Worm (Caenorhabditis elegans) whole organism, early embryonic: Measurements from ENCODE around the gene ZK1320.2.

Experiments
- B0310.2 ChIP-seq: sonication (generic microtip); optimal IDR thresholded peaks from 2 replicates; lab custom pipeline; 2016; ENCODE audit warnings: mild to moderate bottlenecking, missing genetic modification characterization, missing compliant biosample characterization
- F13C5.2 ChIP-seq: sonication (generic microtip); optimal IDR thresholded peaks from 2 replicates; lab custom pipeline; 2017; ENCODE audit warnings: mild to moderate bottlenecking, missing genetic modification characterization, inconsistent platforms, missing compliant biosample characterization
- aly-1 ChIP-seq: sonication (generic microtip); optimal IDR thresholded peaks from 2 replicates; lab custom pipeline; 2016; ENCODE audit warnings: missing genetic modification characterization, missing compliant biosample characterization
- ama-1 ChIP-seq: fragments of 150-350 bp; optimal IDR thresholded peaks from 2 replicates; lab custom pipeline; 2014
- ceh-13 ChIP-seq: fragments of 200-800 bp; sonication (Bioruptor generic); optimal IDR thresholded peaks from 2 replicates; lab custom pipeline; 2018; ENCODE audit warnings: mild to moderate bottlenecking, missing genetic modification characterization, missing compliant biosample characterization
- ceh-36 ChIP-seq: sonication (generic microtip); optimal IDR thresholded peaks from 2 replicates; lab custom pipeline; 2016; ENCODE audit warnings: missing genetic modification characterization, inconsistent platforms, missing compliant biosample characterization
- ets-7 ChIP-seq: sonication (generic microtip); optimal IDR thresholded peaks from 2 replicates; lab custom pipeline; 2016; ENCODE audit warnings: missing genotype, missing genetic modification characterization, missing compliant biosample characterization
- flt-1 ChIP-seq: fragments of 200-800 bp; sonication (Bioruptor generic); IDR thresholded peaks from 2 replicates; pipeline ENCODE4 v1.3.6; 2022; ENCODE audit warnings: missing genetic modification characterization, missing compliant biosample characterization
- hmbx-1 ChIP-seq: sonication (generic microtip); optimal IDR thresholded peaks from 2 replicates; lab custom pipeline; 2016; ENCODE audit warnings: mild to moderate bottlenecking, missing genetic modification characterization, missing compliant biosample characterization
- hmg-4 ChIP-seq: fragments of 200-800 bp; sonication (Bioruptor generic); optimal IDR thresholded peaks from 2 replicates; lab custom pipeline; 2018; ENCODE audit warnings: mild to moderate bottlenecking, missing genetic modification characterization, missing compliant biosample characterization
- hnd-1 ChIP-seq: sonication (generic microtip); optimal IDR thresholded peaks from 2 replicates; lab custom pipeline; 2016; ENCODE audit warnings: missing genetic modification characterization, missing compliant biosample characterization
- pes-1 ChIP-seq: fragments of 200-800 bp; sonication (Bioruptor generic); IDR thresholded peaks from 2 replicates; pipeline ENCODE4 v1.3.6; 2022; ENCODE audit warnings: missing genetic modification reagents, missing genetic modification characterization, missing compliant biosample characterization
- scrt-1 ChIP-seq: fragments of 200-800 bp; sonication (Bioruptor generic); IDR thresholded peaks from 2 replicates; pipeline ENCODE4 v1.3.6; 2022; ENCODE audit warnings: missing genetic modification characterization, missing compliant biosample characterization
- sea-1 ChIP-seq: fragments of 200-800 bp; sonication (Bioruptor generic); conservative IDR thresholded peaks from 2 replicates; pipeline ENCODE4 v1.3.6; 2022; ENCODE audit warnings: missing genetic modification characterization, missing compliant biosample characterization
- tbx-11 ChIP-seq: fragments of 200-800 bp; sonication (Bioruptor generic); IDR thresholded peaks from 2 replicates; pipeline ENCODE4 v1.3.6; 2022; ENCODE audit warnings: missing genetic modification characterization, missing compliant biosample characterization
- tbx-37 ChIP-seq: fragments of 200-800 bp; sonication (Bioruptor generic); conservative IDR thresholded peaks from 2 replicates; pipeline ENCODE4 v1.3.6; 2022; ENCODE audit warnings: missing genetic modification reagents, missing genetic modification characterization, missing compliant biosample characterization
- tra-4 ChIP-seq: sonication (generic microtip); optimal IDR thresholded peaks from 2 replicates; lab custom pipeline; 2017; ENCODE audit warnings: missing genetic modification characterization, missing compliant biosample characterization

Gene ZK1320.2

ce11 chrII:9646122-9646555 is 12.7 kb downstream of the ZK1320.2 start:
- TF ChIP-seq flt-1 (GFP tag; lab: Robert Waterston, UW) (no peak), sea-1 (GFP tag; lab: Robert Waterston, UW) (0 out of 2 replicates have a peak, but pooled peaks have one; percentile 33), B0310.2 (tag; lab: Kevin White, UChicago) (no peak), tbx-37 (no peak), tbx-11 (no peak), hmg-4 (GFP tag; lab: Kevin White, UChicago) (peak; percentile 77), F13C5.2 (tag; lab: Kevin White, UChicago) (peak; percentile 42), hmbx-1 (tag; lab: Kevin White, UChicago) (no peak), aly-1 (tag; lab: Kevin White, UChicago) (no peak), ceh-13 (GFP tag; lab: Kevin White, UChicago) (peak; percentile 4), tra-4 (tag; lab: Kevin White, UChicago) (no peak), scrt-1 (GFP tag; lab: Robert Waterston, UW) (no peak), ets-7 (tag; lab: Kevin White, UChicago) (peak; percentile 7)

- TF ChIP-seq flt-1 (GFP tag; lab: Robert Waterston, UW), result no peak
- TF ChIP-seq scrt-1 (GFP tag; lab: Robert Waterston, UW), result no peak
- no peak for TF ChIP-seq F13C5.2 (tag; lab: Kevin White, UChicago)
- no peak for TF ChIP-seq aly-1 (tag; lab: Kevin White, UChicago)
- no peak for TF ChIP-seq ama-1 (lab: Kevin White, UChicago)
- TF ChIP-seq B0310.2 (tag; lab: Kevin White, UChicago), result no peak
- no peak for TF ChIP-seq hmbx-1 (tag; lab: Kevin White, UChicago)
- TF ChIP-seq sea-1 (GFP tag; lab: Robert Waterston, UW), result no peak
- TF ChIP-seq ceh-13 (GFP tag; lab: Kevin White, UChicago), result no peak
- TF ChIP-seq tbx-11, result no peak
- TF ChIP-seq pes-1 (GFP tag; lab: Robert Waterston, UW), result no peak
- no peak for TF ChIP-seq hnd-1
- TF ChIP-seq ets-7 (tag; lab: Kevin White, UChicago), result no peak
- no peak for TF ChIP-seq tra-4 (tag; lab: Kevin White, UChicago)
- no peak for TF ChIP-seq hmg-4 (GFP tag; lab: Kevin White, UChicago)
- no peak for TF ChIP-seq ceh-36 (tag; lab: Kevin White, UChicago)
- TF ChIP-seq tbx-37, result no peak
Observed at ce11 chrII:9644940-9645634, 13.7 kb downstream of the ZK1320.2 start.

ce11 chrII:9644438-9644837 is 14.4 kb downstream of the ZK1320.2 start, which contains the start of gene fzr-1:
TSS of gene fzr-1 (minus strand) at chrII:9644466.
- TF ChIP-seq hnd-1 (no peak), flt-1 (GFP tag; lab: Robert Waterston, UW) (0 out of 2 replicates have a peak, but pooled peaks have one; percentile 16), tbx-37 (0 out of 2 replicates have a peak, but pooled peaks have one; percentile 10)

- TF ChIP-seq ceh-36 (tag; lab: Kevin White, UChicago) (no peak), ets-7 (tag; lab: Kevin White, UChicago) (no peak), F13C5.2 (tag; lab: Kevin White, UChicago) (no peak)
Observed at ce11 chrII:9636300-9636699, 22.5 kb downstream of the ZK1320.2 start, which contains the start of gene ZK1307.7. TSS of gene ZK1307.7 (plus strand) at chrII:9636600.

ce11 chrII:9625930-9626329 is 32.9 kb downstream of the ZK1320.2 start:
- TF ChIP-seq tbx-37 (no peak), tbx-11 (no peak), scrt-1 (GFP tag; lab: Robert Waterston, UW) (no peak), hmg-4 (GFP tag; lab: Kevin White, UChicago) (no peak), flt-1 (GFP tag; lab: Robert Waterston, UW) (no peak), sea-1 (GFP tag; lab: Robert Waterston, UW) (no peak), tra-4 (tag; lab: Kevin White, UChicago) (no peak), hmbx-1 (tag; lab: Kevin White, UChicago) (no peak), F13C5.2 (tag; lab: Kevin White, UChicago) (no peak)

- TF ChIP-seq hmg-4 (GFP tag; lab: Kevin White, UChicago) (no peak), pes-1 (GFP tag; lab: Robert Waterston, UW) (no peak), F13C5.2 (tag; lab: Kevin White, UChicago) (no peak), hmbx-1 (tag; lab: Kevin White, UChicago) (no peak), aly-1 (tag; lab: Kevin White, UChicago) (no peak), tbx-37 (no peak), flt-1 (GFP tag; lab: Robert Waterston, UW) (no peak)
Observed at ce11 chrII:9624110-9624695, 34.6 kb downstream of the ZK1320.2 start, which contains the start of the genes dnj-20 and ZK1307.8. TSS of gene dnj-20 (minus strand) at chrII:9624176. TSS of gene ZK1307.8 (plus strand) at chrII:9624613.

ce11 chrII:9621913-9622348 is 36.9 kb downstream of the ZK1320.2 start:
- TF ChIP-seq hnd-1 (no peak), sea-1 (GFP tag; lab: Robert Waterston, UW) (no peak), flt-1 (GFP tag; lab: Robert Waterston, UW) (no peak), scrt-1 (GFP tag; lab: Robert Waterston, UW) (no peak), hmbx-1 (tag; lab: Kevin White, UChicago) (no peak), pes-1 (GFP tag; lab: Robert Waterston, UW) (no peak), ceh-36 (tag; lab: Kevin White, UChicago) (no peak), hmg-4 (GFP tag; lab: Kevin White, UChicago) (no peak), tra-4 (tag; lab: Kevin White, UChicago) (no peak), ama-1 (lab: Kevin White, UChicago) (no peak)
